Fruit fly (Drosophila melanogaster) whole organism, adult: Measurements from ENCODE around the gene CG34175.

Experiments used
- CG12768 ChIP-seq: fragments of 200-800 bp; sonication (Bioruptor generic); optimal IDR thresholded peaks from 2 replicates; lab custom pipeline; 2017; ENCODE audit warnings: missing biosample characterization, missing genetic modification characterization, mild to moderate bottlenecking, moderate library complexity, missing genetic modification reagents
- CG14711 ChIP-seq: fragments of 200-800 bp; sonication (Bioruptor generic); optimal IDR thresholded peaks from 2 replicates; lab custom pipeline; 2018; ENCODE audit warnings: missing biosample characterization, mild to moderate bottlenecking, missing genetic modification characterization, moderate library complexity
- CG1620 ChIP-seq: fragments of 200-800 bp; sonication (Bioruptor generic); optimal IDR thresholded peaks from 2 replicates; lab custom pipeline; 2016; ENCODE audit warnings: missing biosample characterization, missing genetic modification characterization
- kay ChIP-seq: fragments of 200-800 bp; sonication (Bioruptor generic); peaks from one replicate; lab custom pipeline; 2016; ENCODE audit warnings: missing biosample characterization, missing genetic modification characterization, borderline replicate concordance
- toe ChIP-seq: fragments of 200-800 bp; sonication (Bioruptor generic); optimal IDR thresholded peaks from 2 replicates; lab custom pipeline; 2016; ENCODE audit warnings: missing biosample characterization, missing genetic modification characterization

DNA sequence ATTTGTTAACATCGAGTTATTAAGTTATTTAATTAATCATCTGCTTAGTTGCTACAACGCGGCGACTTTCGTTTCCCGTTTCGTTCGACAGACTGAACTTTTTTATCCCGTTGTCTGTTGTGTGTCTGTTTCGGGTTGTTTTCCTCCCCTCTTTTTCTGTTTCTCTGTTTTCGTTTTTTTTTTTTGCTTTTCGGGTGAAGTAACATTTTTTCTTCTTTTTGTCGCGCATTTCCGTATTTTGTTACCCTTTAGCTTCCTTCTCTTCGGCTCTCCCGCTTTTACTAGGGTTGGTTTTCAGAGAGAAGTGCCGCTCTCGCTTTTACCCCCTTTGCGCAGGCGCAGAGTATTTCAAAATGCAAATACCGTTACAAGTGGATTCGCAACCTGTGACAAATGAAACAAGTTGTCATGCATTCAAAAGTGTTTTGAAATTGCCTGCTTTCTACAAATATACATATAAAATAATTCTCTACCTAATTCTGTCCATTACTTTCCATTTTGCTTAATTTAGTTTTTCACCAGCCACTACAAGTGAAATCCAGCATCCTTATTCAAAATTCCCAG lies 28.9 kb downstream of the CG34175 start, which contains the start of gene Pgant2:
- no peak for TF ChIP-seq CG12768
- TF ChIP-seq CG14711 (tag; lab: Kevin White, UChicago): no peak
- no peak for TF ChIP-seq kay (GFP tag; lab: Kevin White, UChicago)
- TF ChIP-seq toe: no peak
- TF ChIP-seq CG1620 (GFP tag; lab: Kevin White, UChicago): no peak
